Worm (Caenorhabditis elegans) whole organism, L1 larva: Measurements from ENCODE around the gene ZK512.2.
A peak's percentile ranks its signal among the peaks of the same experiment; 100 is the strongest.

ENCODE experiments used
- C04F5.9 ChIP-seq: sonication (generic microtip); optimal IDR thresholded peaks from 2 replicates; lab custom pipeline; 2016; ENCODE audit warnings: missing genetic modification characterization, missing compliant biosample characterization
- C16A3.4 ChIP-seq: fragments of 150-350 bp; optimal IDR thresholded peaks from 2 replicates; lab custom pipeline; 2014; ENCODE audit warnings: missing biosample characterization, missing genetic modification characterization
- F16B12.6 ChIP-seq: fragments of 150-350 bp; optimal IDR thresholded peaks from 2 replicates; lab custom pipeline; 2014; ENCODE audit warnings: missing biosample characterization, missing genetic modification characterization
- alr-1 ChIP-seq: fragments of 200-800 bp; sonication (Bioruptor generic); optimal IDR thresholded peaks from 2 replicates; lab custom pipeline; 2018; ENCODE audit warnings: borderline replicate concordance, mild to moderate bottlenecking, missing genetic modification characterization, missing compliant biosample characterization
- ama-1 ChIP-seq: fragments of 150-350 bp; optimal IDR thresholded peaks from 2 replicates; lab custom pipeline; 2014
- blmp-1 ChIP-seq: fragments of 150-350 bp; optimal IDR thresholded peaks from 2 replicates; lab custom pipeline; 2014; ENCODE audit warnings: missing biosample characterization, missing genetic modification characterization
- ceh-88 ChIP-seq: fragments of 200-800 bp; sonication (Bioruptor generic); IDR thresholded peaks from 2 replicates; pipeline ENCODE4 v1.3.6; 2022; ENCODE audit warnings: missing genetic modification characterization, missing compliant biosample characterization
- ceh-90 ChIP-seq: sonication (generic microtip); optimal IDR thresholded peaks from 2 replicates; lab custom pipeline; 2016; ENCODE audit warnings: missing genetic modification characterization, missing compliant biosample characterization
- ces-1 ChIP-seq: fragments of 150-350 bp; optimal IDR thresholded peaks from 2 replicates; lab custom pipeline; 2014; ENCODE audit warnings: missing biosample characterization, missing genetic modification reagents, missing genetic modification characterization
- dpl-1 ChIP-seq, 3 experiments: fragments of 150-350 bp in 2 of 3; sonication (generic microtip) in 1 of 3; optimal IDR thresholded peaks; 2 replicates each; lab custom pipeline; 2014 to 2017; ENCODE audit warnings: missing biosample characterization in 3 of 3, missing genetic modification characterization in 3 of 3, missing genetic modification reagents in 3 of 3
- egl-13 ChIP-seq: sonication (generic microtip); optimal IDR thresholded peaks from 2 replicates; lab custom pipeline; 2016; ENCODE audit warnings: missing genotype, missing genetic modification reagents, missing genetic modification characterization, missing compliant biosample characterization
- elt-3 ChIP-seq, 6 experiments: fragments of 150-350 bp in 1 of 6; sonication (generic microtip); optimal IDR thresholded peaks; 2 replicates each; lab custom pipeline; 2017 to 2018; ENCODE audit warnings: missing biosample characterization in 6 of 6, missing genetic modification characterization in 6 of 6, inconsistent platforms in 1 of 6
- fos-1 ChIP-seq: fragments of 150-350 bp; optimal IDR thresholded peaks from 2 replicates; lab custom pipeline; 2014; ENCODE audit warnings: missing biosample characterization, missing genetic modification characterization
- hlh-4 ChIP-seq: sonication (generic microtip); optimal IDR thresholded peaks from 2 replicates; lab custom pipeline; 2016; ENCODE audit warnings: mild to moderate bottlenecking, missing genetic modification characterization, missing compliant biosample characterization
- hpl-2 ChIP-seq: fragments of 150-350 bp; optimal IDR thresholded peaks from 2 replicates; lab custom pipeline; 2014; ENCODE audit warnings: missing biosample characterization, missing genetic modification reagents, missing genetic modification characterization
- irx-1 ChIP-seq: sonication (generic microtip); optimal IDR thresholded peaks from 2 replicates; lab custom pipeline; 2016; ENCODE audit warnings: missing genetic modification characterization, missing compliant biosample characterization
- jun-1 ChIP-seq: fragments of 150-350 bp; optimal IDR thresholded peaks from 2 replicates; lab custom pipeline; 2014; ENCODE audit warnings: missing biosample characterization, missing genetic modification reagents, missing genetic modification characterization
- lin-13 ChIP-seq: fragments of 150-350 bp; optimal IDR thresholded peaks from 2 replicates; lab custom pipeline; 2014; ENCODE audit warnings: missing biosample characterization, missing genetic modification reagents, missing genetic modification characterization
- lin-14 ChIP-seq: fragments of 200-800 bp; sonication (Bioruptor generic); optimal IDR thresholded peaks from 2 replicates; lab custom pipeline; 2018; ENCODE audit warnings: mild to moderate bottlenecking, missing genetic modification characterization, moderate library complexity, missing compliant biosample characterization
- lin-15B ChIP-seq: fragments of 150-350 bp; sonication (generic microtip); optimal IDR thresholded peaks from 3 replicates; lab custom pipeline; 2014; ENCODE audit warnings: missing biosample characterization, missing genetic modification characterization
- lin-35 ChIP-seq, 2 experiments: fragments of 150-350 bp; optimal IDR thresholded peaks; 2 replicates each; lab custom pipeline; 2014; ENCODE audit warnings: missing biosample characterization in 2 of 2, missing genetic modification characterization in 2 of 2, missing genetic modification reagents in 2 of 2
- lsy-2 ChIP-seq, 2 experiments: fragments of 150-350 bp; optimal IDR thresholded peaks; 2 replicates each; lab custom pipeline; 2014; ENCODE audit warnings: missing biosample characterization in 2 of 2, missing genetic modification characterization in 2 of 2
- mdl-1 ChIP-seq, 2 experiments: fragments of 150-350 bp; optimal IDR thresholded peaks; 2 replicates each; lab custom pipeline; 2014 to 2017; ENCODE audit warnings: missing biosample characterization in 2 of 2, missing genetic modification characterization in 2 of 2, inconsistent platforms in 1 of 2
- mef-2 ChIP-seq: fragments of 150-350 bp; optimal IDR thresholded peaks from 2 replicates; lab custom pipeline; 2014; ENCODE audit warnings: missing biosample characterization, missing genetic modification characterization
- mep-1 ChIP-seq: fragments of 150-350 bp; optimal IDR thresholded peaks from 2 replicates; lab custom pipeline; 2014; ENCODE audit warnings: missing biosample characterization, missing genetic modification characterization
- nhr-11 ChIP-seq: fragments of 150-350 bp; optimal IDR thresholded peaks from 2 replicates; lab custom pipeline; 2014; ENCODE audit warnings: missing biosample characterization, missing genetic modification characterization
- nhr-12 ChIP-seq: sonication (generic microtip); optimal IDR thresholded peaks from 2 replicates; lab custom pipeline; 2017; ENCODE audit warnings: missing biosample characterization, missing genetic modification characterization
- nhr-19 ChIP-seq: fragments of 200-800 bp; sonication (Bioruptor generic); conservative IDR thresholded peaks from 2 replicates; pipeline ENCODE4 v1.3.6; 2022; ENCODE audit warnings: missing genetic modification characterization, missing compliant biosample characterization
- nhr-237 ChIP-seq: fragments of 150-350 bp; optimal IDR thresholded peaks from 2 replicates; lab custom pipeline; 2014; ENCODE audit warnings: missing biosample characterization, missing genetic modification characterization
- nhr-28 ChIP-seq: fragments of 150-350 bp; optimal IDR thresholded peaks from 2 replicates; lab custom pipeline; 2014; ENCODE audit warnings: missing biosample characterization, missing genetic modification characterization
- nhr-47 ChIP-seq: sonication (generic microtip); optimal IDR thresholded peaks from 2 replicates; lab custom pipeline; 2016; ENCODE audit warnings: mild to moderate bottlenecking, missing genetic modification characterization, moderate library complexity, missing compliant biosample characterization
- nhr-71 ChIP-seq: sonication (generic microtip); optimal IDR thresholded peaks from 2 replicates; lab custom pipeline; 2016; ENCODE audit warnings: mild to moderate bottlenecking, missing genetic modification characterization, moderate library complexity, missing compliant biosample characterization
- nhr-84 ChIP-seq: sonication (generic microtip); optimal IDR thresholded peaks from 2 replicates; lab custom pipeline; 2017; ENCODE audit warnings: missing biosample characterization, missing genetic modification characterization
- nhr-85 ChIP-seq: sonication (generic microtip); peaks from one replicate; lab custom pipeline; 2016; ENCODE audit warnings: missing genetic modification characterization, inconsistent platforms, missing compliant biosample characterization
- nhr-90 ChIP-seq: sonication (generic microtip); optimal IDR thresholded peaks from 2 replicates; lab custom pipeline; 2016; ENCODE audit warnings: mild to moderate bottlenecking, missing genetic modification characterization, missing compliant biosample characterization; ENCODE audit not compliant: poor library complexity
- pqm-1 ChIP-seq: sonication (generic microtip); optimal IDR thresholded peaks from 3 replicates; lab custom pipeline; 2017; ENCODE audit warnings: missing biosample characterization, missing genetic modification characterization
- skn-1 ChIP-seq: fragments of 150-350 bp; optimal IDR thresholded peaks from 2 replicates; lab custom pipeline; 2014; ENCODE audit warnings: missing biosample characterization, missing genetic modification characterization
- snpc-4 ChIP-seq: fragments of 150-350 bp; optimal IDR thresholded peaks from 2 replicates; lab custom pipeline; 2014; ENCODE audit warnings: missing biosample characterization, missing genetic modification characterization
- tbx-2 ChIP-seq: sonication (generic microtip); optimal IDR thresholded peaks from 2 replicates; lab custom pipeline; 2016; ENCODE audit warnings: missing genetic modification characterization, missing compliant biosample characterization
- tlp-1 ChIP-seq: fragments of 150-350 bp; optimal IDR thresholded peaks from 2 replicates; lab custom pipeline; 2014; ENCODE audit warnings: missing biosample characterization, missing genetic modification characterization
- unc-130 ChIP-seq: fragments of 150-350 bp; optimal IDR thresholded peaks from 2 replicates; lab custom pipeline; 2017; ENCODE audit warnings: missing biosample characterization, missing genetic modification characterization, inconsistent platforms
- unc-30 ChIP-seq: sonication (generic microtip); optimal IDR thresholded peaks from 2 replicates; lab custom pipeline; 2017; ENCODE audit warnings: missing biosample characterization, missing genetic modification characterization
- unc-98 ChIP-seq: fragments of 200-800 bp; sonication (Bioruptor generic); IDR thresholded peaks from 2 replicates; pipeline ENCODE4 v1.3.6; 2022; ENCODE audit warnings: missing genetic modification characterization, missing compliant biosample characterization
- vab-15 ChIP-seq: sonication (generic microtip); optimal IDR thresholded peaks from 2 replicates; lab custom pipeline; 2017; ENCODE audit warnings: missing genotype, mild to moderate bottlenecking, missing genetic modification characterization, missing compliant biosample characterization
- zag-1 ChIP-seq: fragments of 150-350 bp; optimal IDR thresholded peaks from 2 replicates; lab custom pipeline; 2014; ENCODE audit warnings: missing biosample characterization, missing genetic modification characterization
- zip-4 ChIP-seq: fragments of 200-800 bp; sonication (Bioruptor generic); optimal IDR thresholded peaks from 2 replicates; lab custom pipeline; 2018; ENCODE audit warnings: mild to moderate bottlenecking, missing genetic modification characterization, moderate library complexity, missing compliant biosample characterization

ZK512.2 gene

DNA sequence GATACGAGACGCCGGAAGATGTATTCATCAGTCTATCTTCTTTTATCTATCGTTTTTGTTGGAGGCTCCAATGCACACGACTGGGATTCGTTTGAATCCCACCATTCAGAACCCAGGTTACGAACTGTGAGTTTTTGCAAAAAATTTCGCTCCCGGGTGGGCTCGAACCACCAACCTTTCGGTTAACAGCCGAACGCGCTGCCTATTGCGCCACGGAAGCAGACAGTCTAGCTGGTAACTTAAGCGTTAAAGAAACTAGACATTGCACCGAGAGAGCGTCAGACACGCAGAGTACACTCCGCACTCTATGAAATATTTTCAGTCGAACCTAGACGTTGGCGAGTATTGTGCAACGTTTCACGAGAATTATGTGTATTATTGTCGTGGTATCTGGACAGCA, 40.5 kb downstream of the ZK512.2 start (continued):
- TF ChIP-seq nhr-19 (peak; percentile 66), F16B12.6 (tag; lab: Kevin White, UChicago) (peak; percentile 6), skn-1 (no peak), ceh-90 (tag; lab: Kevin White, UChicago) (no peak), tlp-1 (no peak), fos-1 (no peak), mep-1 (tag; lab: Kevin White, UChicago) (no peak), unc-30 (tag; lab: Kevin White, UChicago) (no peak), zip-4 (peak; percentile 17), lin-15B (no peak), unc-98 (no peak), nhr-47 (no peak), C16A3.4 (tag; lab: Kevin White, UChicago) (no peak), hpl-2 (no peak), lin-14 (GFP tag; lab: Kevin White, UChicago) (peak; percentile 9), tbx-2 (tag; lab: Kevin White, UChicago) (no peak), nhr-237 (no peak), nhr-71 (tag; lab: Kevin White, UChicago) (no peak), nhr-84 (tag; lab: Kevin White, UChicago) (no peak), pqm-1 (tag; lab: Kevin White, UChicago) (no peak), jun-1 (tag; lab: Kevin White, UChicago) (peak; percentile 26), ceh-88 (no peak), alr-1 (tag; lab: Kevin White, UChicago) (no peak), blmp-1 (tag; lab: Kevin White, UChicago) (no peak), lsy-2 (tag; optimal IDR thresholded peaks at IDR 0.05; lab: Kevin White, UChicago) (no peak), nhr-90 (tag; lab: Kevin White, UChicago) (peak; percentile 66), egl-13 (tag; lab: Kevin White, UChicago) (no peak), ama-1 (lab: Kevin White, UChicago) (no peak), dpl-1 (GFP tag; optimal IDR thresholded peaks at IDR 0.05; lab: Kevin White, UChicago) (peak; percentile 4 to 40 (median 30)), hlh-4 (tag; lab: Kevin White, UChicago) (no peak), vab-15 (tag; lab: Kevin White, UChicago) (no peak), lin-35 (GFP tag; optimal IDR thresholded peaks at IDR 0.05; lab: Kevin White, UChicago) (peak in 1 of 2 experiments; percentile 76), nhr-85 (tag; lab: Kevin White, UChicago) (no peak), snpc-4 (tag; lab: Kevin White, UChicago) (peak; percentile 29)
- TF ChIP-seq, all 84 proteins: peak for 17

DNA sequence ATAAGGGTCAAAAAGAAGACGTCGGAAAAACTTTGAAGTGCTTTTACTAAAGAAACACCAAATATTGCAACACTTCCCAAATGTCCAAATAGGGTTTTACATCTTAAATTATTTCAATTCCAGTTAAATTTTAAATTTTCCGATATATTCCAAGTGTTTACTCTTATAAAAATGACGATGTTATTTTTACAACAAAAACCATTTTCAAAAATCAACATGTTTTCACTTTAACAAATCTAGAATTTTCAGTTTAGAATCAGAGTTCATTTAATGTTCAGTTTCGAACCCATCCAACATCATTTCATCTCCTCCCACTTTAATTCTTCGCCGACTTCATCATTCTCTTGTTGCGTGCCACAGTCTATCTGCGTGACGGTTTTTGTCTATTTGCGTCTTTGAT, 41.0 kb downstream of the ZK512.2 start, which contains the start of gene dos-1:
TSS of gene dos-1 (plus strand) at position 301 of the 400 bp plus-strand sequence.
- TF ChIP-seq nhr-12 (tag; lab: Kevin White, UChicago), result no peak
- TF ChIP-seq ceh-90 (tag; lab: Kevin White, UChicago), result no peak
- TF ChIP-seq unc-130, result no peak
- TF ChIP-seq C04F5.9 (tag; lab: Kevin White, UChicago), result no peak
- no peak for TF ChIP-seq ces-1 (GFP tag; lab: Kevin White, UChicago)
- TF ChIP-seq nhr-19, result no peak
- no peak for TF ChIP-seq lin-15B
- no peak for TF ChIP-seq nhr-47
- TF ChIP-seq, all 84 proteins: peak for 0

DNA sequence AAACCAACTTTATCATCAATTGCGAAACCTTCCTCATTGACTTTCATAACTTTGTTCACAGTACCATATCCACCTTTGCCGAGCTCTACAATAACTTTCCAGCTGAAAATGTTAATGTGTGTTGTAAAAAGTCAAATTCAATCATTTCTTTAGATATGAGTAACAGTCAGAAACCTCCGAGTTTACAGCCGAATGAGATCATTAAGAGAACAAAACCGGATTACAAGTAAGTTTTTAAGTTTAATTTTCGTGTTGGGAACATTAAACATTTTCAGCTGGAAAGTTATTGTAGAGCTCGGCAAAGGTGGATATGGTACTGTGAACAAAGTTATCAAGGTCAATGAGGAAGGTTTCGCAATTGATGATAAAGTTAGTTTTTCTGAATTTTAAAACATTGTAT, 43.4 kb downstream of the ZK512.2 start, which contains the start of gene ZK507.1:
TSS of gene ZK507.1 (minus strand) at position 101 of the 400 bp plus-strand sequence.
- no peak for TF ChIP-seq tlp-1
- no peak for TF ChIP-seq nhr-84 (tag; lab: Kevin White, UChicago)
- no peak for TF ChIP-seq C04F5.9 (tag; lab: Kevin White, UChicago)
- no peak for TF ChIP-seq irx-1 (tag; lab: Kevin White, UChicago)
- TF ChIP-seq nhr-28 (tag; lab: Kevin White, UChicago), result no peak
- TF ChIP-seq lin-13, result no peak
- TF ChIP-seq unc-30 (tag; lab: Kevin White, UChicago), result no peak
- no peak for TF ChIP-seq zag-1
- no peak for TF ChIP-seq dpl-1 (GFP tag; optimal IDR thresholded peaks at IDR 0.05; lab: Kevin White, UChicago)
- no peak for TF ChIP-seq mef-2 (tag; lab: Kevin White, UChicago)
- TF ChIP-seq fos-1, result no peak
- TF ChIP-seq mdl-1 (tag; optimal IDR thresholded peaks at IDR 0.05; lab: Kevin White, UChicago), result no peak
- TF ChIP-seq elt-3 (tag; optimal IDR thresholded peaks at IDR 0.05; lab: Kevin White, UChicago), result no peak
- TF ChIP-seq nhr-11 (tag; lab: Kevin White, UChicago), result no peak
